Worm (Caenorhabditis elegans) whole organism, early embryonic: ENCODE data around the gene swsn-3.

Experiments used
- F13C5.2 ChIP-seq: sonication (generic microtip); optimal IDR thresholded peaks from 2 replicates; lab custom pipeline; 2017; ENCODE audit warnings: mild to moderate bottlenecking, missing genetic modification characterization, inconsistent platforms, missing compliant biosample characterization
- aly-1 ChIP-seq: sonication (generic microtip); optimal IDR thresholded peaks from 2 replicates; lab custom pipeline; 2016; ENCODE audit warnings: missing genetic modification characterization, missing compliant biosample characterization
- ama-1 ChIP-seq: fragments of 150-350 bp; optimal IDR thresholded peaks from 2 replicates; lab custom pipeline; 2014
- ceh-36 ChIP-seq: sonication (generic microtip); optimal IDR thresholded peaks from 2 replicates; lab custom pipeline; 2016; ENCODE audit warnings: missing genetic modification characterization, inconsistent platforms, missing compliant biosample characterization
- ets-7 ChIP-seq: sonication (generic microtip); optimal IDR thresholded peaks from 2 replicates; lab custom pipeline; 2016; ENCODE audit warnings: missing genotype, missing genetic modification characterization, missing compliant biosample characterization
- flt-1 ChIP-seq: fragments of 200-800 bp; sonication (Bioruptor generic); IDR thresholded peaks from 2 replicates; pipeline ENCODE4 v1.3.6; 2022; ENCODE audit warnings: missing genetic modification characterization, missing compliant biosample characterization
- hmbx-1 ChIP-seq: sonication (generic microtip); optimal IDR thresholded peaks from 2 replicates; lab custom pipeline; 2016; ENCODE audit warnings: mild to moderate bottlenecking, missing genetic modification characterization, missing compliant biosample characterization
- hmg-4 ChIP-seq: fragments of 200-800 bp; sonication (Bioruptor generic); optimal IDR thresholded peaks from 2 replicates; lab custom pipeline; 2018; ENCODE audit warnings: mild to moderate bottlenecking, missing genetic modification characterization, missing compliant biosample characterization
- scrt-1 ChIP-seq: fragments of 200-800 bp; sonication (Bioruptor generic); IDR thresholded peaks from 2 replicates; pipeline ENCODE4 v1.3.6; 2022; ENCODE audit warnings: missing genetic modification characterization, missing compliant biosample characterization
- sea-1 ChIP-seq: fragments of 200-800 bp; sonication (Bioruptor generic); conservative IDR thresholded peaks from 2 replicates; pipeline ENCODE4 v1.3.6; 2022; ENCODE audit warnings: missing genetic modification characterization, missing compliant biosample characterization
- tbx-11 ChIP-seq: fragments of 200-800 bp; sonication (Bioruptor generic); IDR thresholded peaks from 2 replicates; pipeline ENCODE4 v1.3.6; 2022; ENCODE audit warnings: missing genetic modification characterization, missing compliant biosample characterization
- tbx-37 ChIP-seq: fragments of 200-800 bp; sonication (Bioruptor generic); conservative IDR thresholded peaks from 2 replicates; pipeline ENCODE4 v1.3.6; 2022; ENCODE audit warnings: missing genetic modification reagents, missing genetic modification characterization, missing compliant biosample characterization
- tra-4 ChIP-seq: sonication (generic microtip); optimal IDR thresholded peaks from 2 replicates; lab custom pipeline; 2017; ENCODE audit warnings: missing genetic modification characterization, missing compliant biosample characterization

- TF ChIP-seq ceh-36 (tag; lab: Kevin White, UChicago) (no peak), ama-1 (lab: Kevin White, UChicago) (no peak), scrt-1 (GFP tag; lab: Robert Waterston, UW) (no peak), hmbx-1 (tag; lab: Kevin White, UChicago) (no peak), flt-1 (no peak), tbx-37 (GFP tag; lab: Robert Waterston, UW) (no peak), aly-1 (tag; lab: Kevin White, UChicago) (no peak), F13C5.2 (tag; lab: Kevin White, UChicago) (no peak), hmg-4 (no peak), sea-1 (GFP tag; lab: Robert Waterston, UW) (no peak), tra-4 (tag; lab: Kevin White, UChicago) (no peak), tbx-11 (GFP tag; lab: Robert Waterston, UW) (no peak), ets-7 (tag; lab: Kevin White, UChicago) (no peak)
These were observed 52.0 kb downstream of the swsn-3 start, which contains the start of gene tmem-132 for ce11 chrIII:2716514-2716913.
